Worm (Caenorhabditis elegans): ENCODE measurements around the gene snb-1.

Gene snb-1

ce11 chrV:6606197-6606596 is 50.1 kb downstream of the snb-1 start:
- TF ChIP-seq nhr-23 (tag; optimal IDR thresholded peaks at IDR 0.05) (peak; percentile 31), pqm-1 (tag; optimal IDR thresholded peaks at IDR 0.05) (peak; percentile 5), elt-2 (tag; optimal IDR thresholded peaks at IDR 0.05) (peak; percentile 33), pha-4 (tag; optimal IDR thresholded peaks at IDR 0.05) (peak; percentile 45), egl-27 (tag; optimal IDR thresholded peaks at IDR 0.05) (no peak), tbx-2 (tag; optimal IDR thresholded peaks at IDR 0.05) (no peak), unc-39 (tag; optimal IDR thresholded peaks at IDR 0.05) (no peak), lin-15B (tag; optimal IDR thresholded peaks at IDR 0.05) (no peak)

Measured in whole organism, L3 larva.